Fruit fly (Drosophila melanogaster): ENCODE measurements around the gene CG4686.

Gene CG4686

DNA sequence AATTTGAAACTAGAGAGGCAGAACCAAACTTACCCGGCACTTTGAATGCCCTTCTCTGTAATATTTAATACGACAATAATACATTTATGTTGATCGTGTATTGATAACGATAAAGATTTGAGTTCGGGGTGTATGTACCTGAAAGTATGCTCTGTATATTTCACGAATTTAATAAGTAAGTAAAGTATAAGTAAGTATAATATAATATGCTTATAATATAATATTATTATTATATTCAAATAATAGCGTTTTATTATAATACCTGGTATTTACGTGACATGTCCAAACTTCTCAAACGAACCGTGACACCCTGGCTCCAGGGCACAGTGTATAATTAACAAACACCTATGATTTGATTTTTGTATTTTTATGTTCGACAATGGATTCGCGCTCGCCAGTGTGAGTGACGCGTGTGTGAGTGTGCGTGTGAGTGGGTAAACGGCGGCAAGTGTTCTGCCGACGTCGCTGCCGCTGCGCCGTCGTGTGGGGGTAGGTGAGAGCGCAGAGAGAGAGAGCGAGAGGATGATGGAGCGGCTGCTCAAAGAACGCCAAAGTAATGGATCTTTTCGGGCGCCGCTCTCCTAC, 25.4 kb downstream of the CG4686 start (continued):
- TF ChIP-seq CG2120 (GFP tag; optimal IDR thresholded peaks at IDR 0.05) (peak; percentile 70), C15 (GFP tag; IDR thresholded peaks at IDR 0.05) (no peak), unpg (GFP tag; optimal IDR thresholded peaks at IDR 0.05) (peak; percentile 74), Gug (GFP tag; IDR thresholded peaks at IDR 0.05) (peak; percentile 46; the same call in 1 of the 4 replicates), CrebB (tag; optimal IDR thresholded peaks at IDR 0.05) (peak; percentile 44), pita (GFP tag; optimal IDR thresholded peaks at IDR 0.05) (no peak), Dref (GFP tag; IDR thresholded peaks at IDR 0.05) (no peak), Gsc (GFP tag; IDR thresholded peaks at IDR 0.05) (no peak), CG7928 (GFP tag; optimal IDR thresholded peaks at IDR 0.05) (peak; percentile 50), CG30431 (GFP tag; optimal IDR thresholded peaks at IDR 0.05) (peak; percentile 23), CG17912 (GFP tag; optimal IDR thresholded peaks at IDR 0.05) (no peak), CG17802 (tag; optimal IDR thresholded peaks at IDR 0.05) (no peak), dimm (GFP tag; IDR thresholded peaks at IDR 0.05) (no peak), CG7372 (GFP tag; IDR thresholded peaks at IDR 0.05) (peak; percentile 62), Oaz (GFP tag; IDR thresholded peaks at IDR 0.05) (no peak), zen2 (GFP tag; IDR thresholded peaks at IDR 0.05; ENCODE audit: partially characterized antibody) (no peak), CG3065 (GFP tag; optimal IDR thresholded peaks at IDR 0.05) (peak; percentile 1), CG8290 (GFP tag; optimal IDR thresholded peaks at IDR 0.05) (no peak), CG8290 (tag; optimal IDR thresholded peaks at IDR 0.05) (peak in 1 of 2 experiments; percentile 49), sisA (GFP tag; IDR thresholded peaks at IDR 0.05) (no peak), CG18619 (GFP tag; optimal IDR thresholded peaks at IDR 0.05) (peak; percentile 72), CG8388 (GFP tag; optimal IDR thresholded peaks at IDR 0.05) (peak; percentile 54), CG18011 (GFP tag; optimal IDR thresholded peaks at IDR 0.05) (peak; percentile 6), CG12236 (GFP tag; optimal IDR thresholded peaks at IDR 0.05) (no peak), HLH54F (GFP tag; optimal IDR thresholded peaks at IDR 0.05) (peak; percentile 4), GATAe (GFP tag; conservative IDR thresholded peaks at IDR 0.05) (no peak), CG15479 (GFP tag; optimal IDR thresholded peaks at IDR 0.05) (no peak), Hand (GFP tag; optimal IDR thresholded peaks at IDR 0.05) (no peak), CG11093 (GFP tag; IDR thresholded peaks at IDR 0.05) (0 out of 3 replicates have a peak, but pooled peaks have one; percentile 35), CG32767 (GFP tag; IDR thresholded peaks at IDR 0.05) (0 out of 2 replicates have a peak, but pooled peaks have one; percentile 7), Vsx1 (GFP tag; optimal IDR thresholded peaks at IDR 0.05) (peak; percentile 46), ftz-f1 (GFP tag; optimal IDR thresholded peaks at IDR 0.05) (no peak), Opbp (GFP tag; IDR thresholded peaks at IDR 0.05; ENCODE audit: partially characterized antibody) (no peak), Lpt (GFP tag; optimal IDR thresholded peaks at IDR 0.05) (no peak), CG3726 (GFP tag; IDR thresholded peaks at IDR 0.05) (no peak), CG9727 (GFP tag; optimal IDR thresholded peaks at IDR 0.05) (peak; percentile 81), Scr (GFP tag; IDR thresholded peaks at IDR 0.05; ENCODE audit: partially characterized antibody) (no peak), tx (GFP tag; optimal IDR thresholded peaks at IDR 0.05) (no peak), Mrtf (GFP tag; IDR thresholded peaks at IDR 0.05) (no peak), CG17361 (GFP tag; IDR thresholded peaks at IDR 0.05) (peak; percentile 78), CG30020 (tag; optimal IDR thresholded peaks at IDR 0.05) (no peak), onecut (GFP tag; IDR thresholded peaks at IDR 0.05) (peak; percentile 38; the same call in 1 of the 2 replicates), CG4404 (GFP tag; IDR thresholded peaks at IDR 0.05) (no peak), schlank (tag; optimal IDR thresholded peaks at IDR 0.05) (peak; percentile 45), CG42726 (GFP tag; IDR thresholded peaks at IDR 0.05; ENCODE audit: partially characterized antibody) (no peak), bbx (GFP tag; IDR thresholded peaks at IDR 0.05; ENCODE audit: partially characterized antibody) (no peak), Rx (GFP tag; IDR thresholded peaks at IDR 0.05) (no peak), CG14965 (GFP tag; optimal IDR thresholded peaks at IDR 0.05; ENCODE audit: borderline replicate concordance) (no peak), Ets65A (GFP tag) (no peak), tap (tag; optimal IDR thresholded peaks at IDR 0.05) (peak; percentile 67), Jarid2 (GFP tag; optimal IDR thresholded peaks at IDR 0.05) (peak; percentile 58)

Data from whole organism, embryonic.